Worm (Caenorhabditis elegans): Measurements from ENCODE around the gene srh-10.
A peak's percentile ranks its signal among the peaks of the same experiment; 100 is the strongest.

srh-10 gene

ce11 chrV:6022076-6022475, 44.9 kb downstream of the srh-10 start:
- TF ChIP-seq blmp-1 (tag; optimal IDR thresholded peaks at IDR 0.05) (peak; percentile 17), nhr-85 (tag) (peak; percentile 3), elt-2 (tag; optimal IDR thresholded peaks at IDR 0.05) (no peak)

DNA sequence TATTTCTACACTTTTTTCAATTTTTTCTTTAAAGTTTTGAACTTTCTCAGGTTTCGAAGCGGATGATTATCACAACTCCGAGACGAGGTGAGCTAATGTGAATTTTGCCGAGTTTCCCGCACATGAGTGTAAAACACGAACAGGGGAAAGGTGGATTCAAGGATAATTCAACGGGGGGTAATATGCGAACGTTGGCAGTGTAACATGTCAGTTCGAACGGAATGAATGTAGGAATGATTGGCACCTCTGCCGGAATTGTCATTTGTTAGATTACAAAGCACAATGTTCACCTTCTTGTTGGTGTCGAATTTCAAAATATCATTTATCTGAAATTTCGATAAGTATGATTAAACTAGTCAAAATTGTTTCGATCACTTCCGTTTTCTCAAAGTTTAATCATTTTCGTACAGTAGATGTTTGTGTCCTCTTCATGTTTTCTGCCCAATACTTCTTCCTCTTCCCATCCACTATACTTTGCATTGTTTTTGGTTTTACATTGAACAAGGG, 47.9 kb downstream of the srh-10 start, which contains the start of gene picc-1:
picc-1 (plus strand) TSS at position 51 of the 507 bp plus-strand sequence.
- TF ChIP-seq elt-2 (tag; optimal IDR thresholded peaks at IDR 0.05) (peak; percentile 13), lsy-2 (tag; optimal IDR thresholded peaks at IDR 0.05) (no peak), nhr-71 (tag; optimal IDR thresholded peaks at IDR 0.05) (peak; percentile 16), egl-13 (tag; optimal IDR thresholded peaks at IDR 0.05) (no peak), ama-1 (optimal IDR thresholded peaks at IDR 0.05) (peak; percentile 85)

- TF ChIP-seq C34B4.2 (tag; optimal IDR thresholded peaks at IDR 0.05) (no peak), pag-3 (tag; optimal IDR thresholded peaks at IDR 0.05; ENCODE audit: borderline replicate concordance, insufficient read depth) (peak; percentile 46), ama-1 (optimal IDR thresholded peaks at IDR 0.05) (peak; percentile 60), nhr-19 (GFP tag; conservative IDR thresholded peaks at IDR 0.05) (peak; percentile 85), Y116A8C.19 (tag; optimal IDR thresholded peaks at IDR 0.05; ENCODE audit: borderline replicate concordance) (no peak), tbx-2 (tag; optimal IDR thresholded peaks at IDR 0.05) (peak; percentile 88), ces-1 (GFP tag; optimal IDR thresholded peaks at IDR 0.05) (no peak), dsc-1 (tag; optimal IDR thresholded peaks at IDR 0.05) (peak; percentile 89), unc-130 (tag; optimal IDR thresholded peaks at IDR 0.05) (peak; percentile 95), elt-3 (tag; optimal IDR thresholded peaks at IDR 0.05) (peak in 2 of 6 experiments; percentile 64 to 87), unc-30 (tag; optimal IDR thresholded peaks at IDR 0.05) (no peak), nhr-77 (tag; optimal IDR thresholded peaks at IDR 0.05) (peak; percentile 75), aly-2 (tag; optimal IDR thresholded peaks at IDR 0.05) (peak; percentile 75), lin-14 (GFP tag; optimal IDR thresholded peaks at IDR 0.05) (peak; percentile 89), fkh-4 (tag; optimal IDR thresholded peaks at IDR 0.05; ENCODE audit: borderline replicate concordance) (no peak), hlh-17 (GFP tag; optimal IDR thresholded peaks at IDR 0.05; ENCODE audit: borderline replicate concordance) (no peak), mab-9 (GFP tag; IDR thresholded peaks at IDR 0.05) (no peak), isw-1 (GFP tag; IDR thresholded peaks at IDR 0.05) (peak; percentile 77), pqm-1 (tag; optimal IDR thresholded peaks at IDR 0.05) (no peak), C16A3.4 (tag; optimal IDR thresholded peaks at IDR 0.05) (peak; percentile 94), mef-2 (tag; optimal IDR thresholded peaks at IDR 0.05) (no peak), tlp-1 (tag; optimal IDR thresholded peaks at IDR 0.05) (no peak), rnt-1 (tag; optimal IDR thresholded peaks at IDR 0.05) (peak; percentile 85), nhr-47 (tag; optimal IDR thresholded peaks at IDR 0.05) (peak; percentile 90), pax-3 (tag; optimal IDR thresholded peaks at IDR 0.05) (no peak), nhr-76 (tag; optimal IDR thresholded peaks at IDR 0.05) (no peak), unc-98 (GFP tag; IDR thresholded peaks at IDR 0.05) (no peak), aha-1 (tag; optimal IDR thresholded peaks at IDR 0.05) (no peak), swsn-7 (tag; optimal IDR thresholded peaks at IDR 0.05) (peak; percentile 87), ztf-4 (tag; optimal IDR thresholded peaks at IDR 0.05) (peak; percentile 40), dpl-1 (GFP tag; optimal IDR thresholded peaks at IDR 0.05) (peak; percentile 76 to 85 (median 83)), vab-15 (tag; optimal IDR thresholded peaks at IDR 0.05) (no peak), hpl-2 (GFP tag; optimal IDR thresholded peaks at IDR 0.05) (peak; percentile 47), fkh-8 (tag; optimal IDR thresholded peaks at IDR 0.05) (peak; percentile 84), nhr-90 (tag; optimal IDR thresholded peaks at IDR 0.05; ENCODE audit: poor library complexity) (peak; percentile 87), ceh-88 (GFP tag; IDR thresholded peaks at IDR 0.05) (no peak), nhr-12 (tag; optimal IDR thresholded peaks at IDR 0.05) (no peak), sptf-1 (tag; optimal IDR thresholded peaks at IDR 0.05) (no peak), zip-4 (GFP tag; optimal IDR thresholded peaks at IDR 0.05) (peak; percentile 33), nhr-237 (tag; optimal IDR thresholded peaks at IDR 0.05) (peak; percentile 43), sup-37 (GFP tag; optimal IDR thresholded peaks at IDR 0.05) (no peak), ceh-8 (GFP tag; optimal IDR thresholded peaks at IDR 0.05) (peak; percentile 42), lin-15B (tag; optimal IDR thresholded peaks at IDR 0.05) (peak; percentile 96)
Observed at ce11 chrV:6017630-6018029, 49.3 kb downstream of the srh-10 start, which contains the start of the genes rpt-2 and aps-1. Gene rpt-2, minus strand, starts transcription at chrV:6017669. Gene aps-1, plus strand, starts transcription at chrV:6017970.

Data from whole organism, L1 larva.